Fruit fly (Drosophila melanogaster) whole organism, embryonic: ENCODE measurements around the gene mRpS18B.

Experiments used
- Bdp1 ChIP-seq: fragments of 200-800 bp; sonication (Bioruptor generic); optimal IDR thresholded peaks from 3 replicates; lab custom pipeline; 2016; ENCODE audit warnings: missing biosample characterization, missing genetic modification characterization
- C15 ChIP-seq: fragments of 200-800 bp; sonication (Bioruptor generic); IDR thresholded peaks from 3 replicates; pipeline ENCODE4 v1.3.6; 2022; ENCODE audit warnings: missing biosample characterization, missing genetic modification characterization
- CG1024 ChIP-seq: fragments of 200-800 bp; sonication (Bioruptor generic); IDR thresholded peaks from 2 replicates; pipeline ENCODE4 v1.3.6; 2022; ENCODE audit warnings: missing biosample characterization, missing genetic modification characterization
- CG12769 ChIP-seq: fragments of 200-800 bp; sonication (Bioruptor generic); optimal IDR thresholded peaks from 2 replicates; lab custom pipeline; 2019; ENCODE audit warnings: missing biosample characterization, mild to moderate bottlenecking, missing genetic modification characterization, moderate library complexity
- CG12942 ChIP-seq: fragments of 200-800 bp; sonication (Bioruptor generic); optimal IDR thresholded peaks from 3 replicates; lab custom pipeline; 2016; ENCODE audit warnings: missing biosample characterization, missing genetic modification characterization
- CG18011 ChIP-seq: fragments of 200-800 bp; sonication (Bioruptor generic); optimal IDR thresholded peaks from 2 replicates; lab custom pipeline; 2017; ENCODE audit warnings: missing biosample characterization, missing genetic modification characterization, mild to moderate bottlenecking, moderate library complexity, missing genotype
- CG18262 ChIP-seq: fragments of 200-800 bp; optimal IDR thresholded peaks from 3 replicates; lab custom pipeline; 2019; ENCODE audit warnings: missing biosample characterization, mild to moderate bottlenecking, missing genetic modification characterization, moderate library complexity
- CG1832 ChIP-seq: fragments of 200-800 bp; sonication (Bioruptor generic); optimal IDR thresholded peaks from 2 replicates; lab custom pipeline; 2017; ENCODE audit warnings: missing biosample characterization, mild to moderate bottlenecking, missing genetic modification characterization, inconsistent platforms
- CG2199 ChIP-seq: fragments of 200-800 bp; sonication (Bioruptor generic); IDR thresholded peaks from 3 replicates; pipeline ENCODE4 v1.3.6; 2022; ENCODE audit warnings: missing biosample characterization, missing genetic modification characterization
- CG2678 ChIP-seq: fragments of 200-800 bp; sonication (Bioruptor generic); optimal IDR thresholded peaks from 3 replicates; lab custom pipeline; 2019; ENCODE audit warnings: missing biosample characterization, mild to moderate bottlenecking, missing genetic modification characterization, moderate library complexity
- CG31365 ChIP-seq: fragments of 200-800 bp; sonication (Bioruptor generic); optimal IDR thresholded peaks from 2 replicates; lab custom pipeline; 2018; ENCODE audit warnings: missing biosample characterization, mild to moderate bottlenecking, missing genetic modification characterization
- CG32532 ChIP-seq: fragments of 200-800 bp; sonication (Bioruptor generic); IDR thresholded peaks from 2 replicates; pipeline ENCODE4 v1.3.6; 2022; ENCODE audit warnings: missing biosample characterization, missing genetic modification characterization
- CG32767 ChIP-seq: fragments of 200-800 bp; sonication (Bioruptor generic); IDR thresholded peaks from 2 replicates; pipeline ENCODE4 v1.3.6; 2022; ENCODE audit warnings: missing biosample characterization, missing genetic modification characterization
- CG7786 ChIP-seq: fragments of 200-800 bp; sonication (Bioruptor generic); optimal IDR thresholded peaks from 2 replicates; lab custom pipeline; 2016; ENCODE audit warnings: missing biosample characterization, missing genetic modification characterization
- CG8924 ChIP-seq: fragments of 200-800 bp; optimal IDR thresholded peaks from 3 replicates; lab custom pipeline; 2019; ENCODE audit warnings: missing biosample characterization, mild to moderate bottlenecking, missing genetic modification characterization, moderate library complexity
- Dad ChIP-seq: fragments of 200-800 bp; sonication (Bioruptor generic); optimal IDR thresholded peaks from 3 replicates; lab custom pipeline; 2016; ENCODE audit warnings: missing biosample characterization, missing genetic modification characterization
- H2.0 ChIP-seq: fragments of 200-800 bp; sonication (Bioruptor generic); IDR thresholded peaks from 2 replicates; pipeline ENCODE4 v1.3.6; 2022; ENCODE audit warnings: missing biosample characterization, missing genetic modification characterization
- MTF-1 ChIP-seq: fragments of 200-800 bp; sonication (Bioruptor generic); optimal IDR thresholded peaks from 2 replicates; lab custom pipeline; 2018; ENCODE audit warnings: missing biosample characterization, mild to moderate bottlenecking, missing genetic modification characterization, borderline replicate concordance
- NC2β ChIP-seq: fragments of 200-800 bp; sonication (Bioruptor generic); optimal IDR thresholded peaks from 2 replicates; lab custom pipeline; 2016; ENCODE audit warnings: missing biosample characterization, missing genetic modification characterization
- Nf-YC ChIP-seq: fragments of 200-800 bp; optimal IDR thresholded peaks from 3 replicates; lab custom pipeline; 2019; ENCODE audit warnings: missing biosample characterization, mild to moderate bottlenecking, missing genetic modification characterization, moderate library complexity
- Rfx ChIP-seq: fragments of 200-800 bp; sonication (Bioruptor generic); IDR thresholded peaks from 2 replicates; pipeline ENCODE4 v1.3.6; 2022; ENCODE audit warnings: missing biosample characterization, missing genetic modification characterization
- Trl ChIP-seq, 3 experiments: fragments of >200 bp in 2 of 3; fragments of 200-800 bp in 1 of 3; sonication (Bioruptor generic) in 1 of 3; optimal IDR thresholded peaks; 2 replicates in 1 of 3; 3 replicates in 2 of 3; lab custom pipeline; 2016 to 2017; ENCODE audit warnings: missing biosample characterization in 1 of 3, missing genetic modification characterization in 1 of 3
- Xrp1 ChIP-seq: fragments of 200-800 bp; sonication (Bioruptor generic); IDR thresholded peaks from 2 replicates; pipeline ENCODE4 v1.3.6; 2022; ENCODE audit warnings: missing biosample characterization, missing genetic modification characterization
- bsh ChIP-seq, 2 experiments: fragments of 200-800 bp; sonication (Bioruptor generic); optimal IDR thresholded peaks; 2 replicates each; lab custom pipeline; 2017 to 2018; ENCODE audit warnings: mild to moderate bottlenecking in 2 of 2, missing biosample characterization in 2 of 2, missing genetic modification characterization in 2 of 2, moderate library complexity in 1 of 2
- chm ChIP-seq: fragments of 200-800 bp; sonication (Bioruptor generic); IDR thresholded peaks from 2 replicates; pipeline ENCODE4 v1.3.6; 2022; ENCODE audit warnings: missing biosample characterization, missing genetic modification characterization
- crol ChIP-seq: fragments of 200-800 bp; sonication (Bioruptor generic); IDR thresholded peaks from 2 replicates; pipeline ENCODE4 v1.3.6; 2022; ENCODE audit warnings: missing biosample characterization, missing genetic modification characterization
- crp ChIP-seq, 2 experiments: fragments of 200-800 bp; sonication (Bioruptor generic); optimal IDR thresholded peaks; 2 replicates in 1 of 2; 3 replicates in 1 of 2; lab custom pipeline; 2017; ENCODE audit warnings: missing biosample characterization in 2 of 2, missing genetic modification characterization in 2 of 2, mild to moderate bottlenecking in 1 of 2, moderate library complexity in 1 of 2
- cwo ChIP-seq: fragments of 200-800 bp; sonication (Bioruptor generic); optimal IDR thresholded peaks from 3 replicates; lab custom pipeline; 2017; ENCODE audit warnings: missing biosample characterization, missing genetic modification characterization, mild to moderate bottlenecking, moderate library complexity, missing genetic modification reagents
- dati ChIP-seq: fragments of 200-800 bp; sonication (Bioruptor generic); IDR thresholded peaks from 2 replicates; pipeline ENCODE4 v1.3.6; 2022; ENCODE audit warnings: missing biosample characterization, missing genetic modification characterization
- ems ChIP-seq: fragments of 200-800 bp; sonication (Bioruptor generic); optimal IDR thresholded peaks from 3 replicates; lab custom pipeline; 2016; ENCODE audit warnings: missing biosample characterization, missing genetic modification characterization
- eve ChIP-seq, 2 experiments: fragments of >200 bp; optimal IDR thresholded peaks; 2 replicates each; lab custom pipeline; 2017; ENCODE audit warnings: missing biosample characterization in 2 of 2, missing genetic modification characterization in 2 of 2
- ewg ChIP-seq: fragments of 200-800 bp; sonication (Bioruptor generic); optimal IDR thresholded peaks from 3 replicates; lab custom pipeline; 2017; ENCODE audit warnings: mild to moderate bottlenecking, missing biosample characterization, missing genetic modification reagents, missing genetic modification characterization
- fd102C ChIP-seq: fragments of 200-800 bp; sonication (Bioruptor generic); optimal IDR thresholded peaks from 2 replicates; lab custom pipeline; 2018; ENCODE audit warnings: missing biosample characterization, mild to moderate bottlenecking, missing genetic modification characterization, moderate library complexity
- gcm2 ChIP-seq: fragments of 200-800 bp; sonication (Bioruptor generic); optimal IDR thresholded peaks from 2 replicates; lab custom pipeline; 2016; ENCODE audit warnings: missing biosample characterization, missing genetic modification characterization
- gem ChIP-seq: fragments of 200-800 bp; sonication (Bioruptor generic); optimal IDR thresholded peaks from 2 replicates; lab custom pipeline; 2019; ENCODE audit warnings: missing biosample characterization, mild to moderate bottlenecking, missing genetic modification characterization, moderate library complexity
- grau ChIP-seq: fragments of 200-800 bp; optimal IDR thresholded peaks from 3 replicates; lab custom pipeline; 2019; ENCODE audit warnings: missing biosample characterization, mild to moderate bottlenecking, missing genetic modification characterization, moderate library complexity
- ind ChIP-seq: fragments of 200-800 bp; sonication (Bioruptor generic); optimal IDR thresholded peaks from 3 replicates; lab custom pipeline; 2016; ENCODE audit warnings: missing biosample characterization, missing genetic modification characterization
- jing ChIP-seq: fragments of 200-800 bp; sonication (Bioruptor generic); optimal IDR thresholded peaks from 2 replicates; lab custom pipeline; 2018; ENCODE audit warnings: missing biosample characterization, mild to moderate bottlenecking, missing genetic modification characterization
- kah ChIP-seq: fragments of 200-800 bp; sonication (Bioruptor generic); optimal IDR thresholded peaks from 2 replicates; lab custom pipeline; 2018; ENCODE audit warnings: missing biosample characterization, mild to moderate bottlenecking, missing genetic modification characterization
- lbe ChIP-seq: fragments of 200-800 bp; sonication (Bioruptor generic); optimal IDR thresholded peaks from 2 replicates; lab custom pipeline; 2016; ENCODE audit warnings: missing biosample characterization, mild to moderate bottlenecking, missing genetic modification characterization
- p53 ChIP-seq: fragments of 200-800 bp; sonication (Bioruptor generic); optimal IDR thresholded peaks from 2 replicates; lab custom pipeline; 2016; ENCODE audit warnings: missing biosample characterization, missing genetic modification characterization
- peb ChIP-seq: fragments of 200-800 bp; sonication (Bioruptor generic); IDR thresholded peaks from 2 replicates; pipeline ENCODE4 v1.3.6; 2022; ENCODE audit warnings: missing biosample characterization, missing genetic modification characterization
- pho ChIP-seq: fragments of 200-800 bp; sonication (Bioruptor generic); optimal IDR thresholded peaks from 2 replicates; lab custom pipeline; 2016; ENCODE audit warnings: missing biosample characterization, missing genetic modification characterization
- pita ChIP-seq: fragments of 200-800 bp; sonication (Bioruptor generic); optimal IDR thresholded peaks from 2 replicates; lab custom pipeline; 2017; ENCODE audit warnings: missing biosample characterization, mild to moderate bottlenecking, missing genetic modification characterization
- pros ChIP-seq: fragments of 200-800 bp; sonication (Bioruptor generic); optimal IDR thresholded peaks from 3 replicates; lab custom pipeline; 2019; ENCODE audit warnings: missing biosample characterization, mild to moderate bottlenecking, missing genetic modification characterization, moderate library complexity
- pum ChIP-seq: fragments of 200-800 bp; sonication (Bioruptor generic); optimal IDR thresholded peaks from 2 replicates; lab custom pipeline; 2016; ENCODE audit warnings: missing biosample characterization, missing genetic modification characterization
- so ChIP-seq: fragments of 200-800 bp; sonication (Bioruptor generic); IDR thresholded peaks from 3 replicates; pipeline ENCODE4 v1.3.6; 2022; ENCODE audit warnings: missing biosample characterization, missing genetic modification characterization
- ttk ChIP-seq: fragments of 200-800 bp; sonication (Bioruptor generic); IDR thresholded peaks from 2 replicates; pipeline ENCODE4 v2.1.2; 2022; ENCODE audit warnings: missing biosample characterization, missing genetic modification characterization
- tup ChIP-seq: fragments of 200-800 bp; sonication (Bioruptor generic); optimal IDR thresholded peaks from 2 replicates; lab custom pipeline; 2016; ENCODE audit warnings: missing biosample characterization, mild to moderate bottlenecking, missing genetic modification characterization, moderate library complexity
- tx ChIP-seq: fragments of 200-800 bp; sonication (Bioruptor generic); optimal IDR thresholded peaks from 2 replicates; lab custom pipeline; 2016; ENCODE audit warnings: missing biosample characterization, missing genetic modification characterization

The mRpS18B gene

DNA sequence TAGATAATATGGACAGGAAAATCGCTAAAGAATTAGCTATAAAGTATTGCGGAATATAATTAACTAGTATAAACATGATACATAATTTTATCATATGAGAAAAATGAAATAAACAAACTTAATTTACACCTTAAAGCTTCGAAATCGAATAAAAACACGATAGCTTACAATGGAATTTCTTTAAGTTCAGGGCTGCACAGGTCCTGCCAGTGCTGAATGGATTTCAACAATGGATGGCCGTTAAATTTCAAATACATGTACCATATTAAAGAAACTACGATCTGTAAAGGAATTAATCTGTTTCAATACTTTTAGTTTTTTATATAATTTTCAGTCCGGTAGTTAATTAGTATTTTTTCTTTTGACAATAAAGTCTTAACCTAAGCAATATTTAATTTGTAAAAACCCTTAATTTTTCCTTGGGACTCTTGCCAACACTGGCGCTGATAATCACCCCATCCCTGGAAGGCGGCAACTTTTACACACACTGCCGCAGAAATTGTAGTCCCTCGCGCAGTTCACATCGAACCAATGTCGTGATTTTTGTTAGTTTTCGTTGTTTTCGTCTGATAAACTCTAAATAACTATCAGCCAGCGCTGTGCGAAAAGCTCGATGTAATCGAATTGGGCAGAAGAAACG, 35.9 kb downstream of the mRpS18B start, which contains the start of the genes barr and lok (continued):
- TF ChIP-seq tx (peak; percentile 36), p53 (GFP tag; lab: Kevin White, UChicago) (no peak), bsh (GFP tag; optimal IDR thresholded peaks at IDR 0.05; lab: Kevin White, UChicago) (peak in 1 of 2 experiments; percentile 4), CG32767 (GFP tag; lab: Robert Waterston, UW) (no peak), cwo (GFP tag; lab: Kevin White, UChicago) (no peak), ewg (GFP tag; lab: Kevin White, UChicago) (peak; percentile 53), peb (GFP tag; lab: Robert Waterston, UW) (no peak), CG1024 (GFP tag; lab: Robert Waterston, UW) (no peak), NC2β (no peak), grau (tag; lab: Kevin White, UChicago) (peak; percentile 60), Xrp1 (GFP tag; lab: Robert Waterston, UW) (peak; percentile 23; the same call in 1 of the 2 replicates), pho (GFP tag; lab: Kevin White, UChicago) (peak; percentile 48), eve (GFP tag; optimal IDR thresholded peaks at IDR 0.05; lab: Kevin White, UChicago) (no peak), crol (GFP tag; lab: Robert Waterston, UW) (no peak), ttk (GFP tag; lab: Robert Waterston, UW) (no peak), CG18262 (tag; lab: Kevin White, UChicago) (peak; percentile 59), pita (GFP tag; lab: Kevin White, UChicago) (no peak), ems (GFP tag; lab: Kevin White, UChicago) (peak; percentile 18), chm (no peak), Bdp1 (GFP tag; lab: Kevin White, UChicago) (peak; percentile 24), jing (GFP tag; lab: Kevin White, UChicago) (no peak), Dad (no peak), CG31365 (no peak), CG2678 (tag; lab: Kevin White, UChicago) (no peak), Nf-YC (tag; lab: Kevin White, UChicago) (no peak), pum (GFP tag; lab: Kevin White, UChicago) (peak; percentile 67), so (no peak), C15 (GFP tag; lab: Robert Waterston, UW) (no peak), pros (no peak), gem (peak; percentile 60), CG7786 (GFP tag; lab: Kevin White, UChicago) (peak; percentile 40), dati (GFP tag; lab: Robert Waterston, UW) (no peak), CG18011 (GFP tag; lab: Kevin White, UChicago) (peak; percentile 15), CG2199 (GFP tag; lab: Robert Waterston, UW) (no peak), tup (GFP tag; lab: Kevin White, UChicago) (no peak), MTF-1 (GFP tag; lab: Kevin White, UChicago) (no peak), H2.0 (no peak), kah (GFP tag; lab: Kevin White, UChicago) (peak; percentile 5), crp (GFP tag; optimal IDR thresholded peaks at IDR 0.05; lab: Kevin White, UChicago) (peak in 1 of 2 experiments; percentile 9), CG1832 (GFP tag; lab: Kevin White, UChicago) (no peak), Trl (optimal IDR thresholded peaks at IDR 0.05; lab: Kevin White, UChicago) (no peak), Trl (GFP tag; optimal IDR thresholded peaks at IDR 0.05; lab: Kevin White, UChicago) (peak; percentile 17), ind (GFP tag; lab: Kevin White, UChicago) (peak; percentile 65), Rfx (peak; percentile 51; the same call in 1 of the 2 replicates), lbe (GFP tag; lab: Kevin White, UChicago) (no peak), gcm2 (GFP tag; lab: Kevin White, UChicago) (no peak), CG8924 (tag; lab: Kevin White, UChicago) (peak; percentile 70), CG32532 (GFP tag; lab: Robert Waterston, UW) (peak; percentile 33; the same call in 1 of the 2 replicates), fd102C (GFP tag; lab: Kevin White, UChicago) (no peak), CG12769 (tag; lab: Kevin White, UChicago) (no peak), CG12942 (peak; percentile 25)
